Worm (Caenorhabditis elegans): ENCODE results near the gene str-171.
A peak's percentile ranks its signal among the peaks of the same experiment; 100 is the strongest.

str-171 gene

DNA sequence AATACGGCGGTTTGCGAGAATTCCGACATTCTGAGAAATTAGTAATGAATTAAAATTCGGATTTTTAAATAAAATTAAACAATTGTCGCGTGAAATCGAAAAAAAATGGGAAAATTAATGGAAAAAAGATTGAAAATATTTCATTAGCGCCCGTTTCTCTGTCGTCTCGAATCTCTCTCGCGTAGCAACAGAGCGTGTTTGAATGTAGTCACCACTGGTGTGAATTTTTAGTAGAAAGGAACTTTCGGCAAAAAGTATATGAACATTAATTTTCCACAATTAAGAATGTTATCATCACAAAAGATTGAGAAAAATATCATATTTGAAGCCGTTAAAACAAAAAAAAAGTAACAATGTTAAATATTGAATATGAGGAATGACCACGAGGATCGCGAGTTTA lies 4.4 kb upstream of the str-171 start, which contains the start of gene aipl-1 (continued):
- TF ChIP-seq skn-1 (tag; optimal IDR thresholded peaks at IDR 0.05), result peak; percentile 86
- no peak for TF ChIP-seq nhr-12 (tag; optimal IDR thresholded peaks at IDR 0.05)
- TF ChIP-seq ceh-8 (GFP tag; optimal IDR thresholded peaks at IDR 0.05), result no peak
- TF ChIP-seq lin-35 (GFP tag; optimal IDR thresholded peaks at IDR 0.05), result peak; percentile 88 to 95
- TF ChIP-seq mab-9 (GFP tag; IDR thresholded peaks at IDR 0.05), result no peak
- 0 out of 2 replicates have a peak, but pooled peaks have one; percentile 11 for TF ChIP-seq grh-1 (GFP tag; IDR thresholded peaks at IDR 0.05)
- peak; percentile 36 for TF ChIP-seq dsc-1 (tag; optimal IDR thresholded peaks at IDR 0.05)

DNA sequence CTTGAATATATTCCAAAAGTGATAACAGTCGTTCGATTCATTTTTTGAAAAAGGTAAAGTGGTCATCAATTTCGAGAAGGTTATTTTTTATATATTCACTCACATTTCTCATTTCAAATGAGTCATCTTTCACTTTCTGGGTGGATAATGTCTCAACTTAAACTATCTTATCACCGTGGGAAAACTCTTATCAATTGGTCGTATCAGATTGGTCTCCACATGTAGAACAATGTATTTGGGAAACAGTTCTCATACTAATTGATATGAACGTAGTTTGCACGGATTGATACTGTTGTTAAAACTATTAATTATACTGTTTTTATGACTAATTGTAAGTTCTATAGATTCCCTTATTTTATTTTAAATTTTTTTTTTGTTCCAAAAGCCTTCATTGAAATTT lies 1.5 kb upstream of the str-171 start:
- TF ChIP-seq efl-1 (optimal IDR thresholded peaks at IDR 0.05) (no peak), efl-1 (GFP tag; optimal IDR thresholded peaks at IDR 0.05 in 1 of 2) (no peak), elt-2 (tag; optimal IDR thresholded peaks at IDR 0.05) (peak; percentile 45), isw-1 (GFP tag; IDR thresholded peaks at IDR 0.05) (no peak), efl-3 (GFP tag; optimal IDR thresholded peaks at IDR 0.05) (no peak), aha-1 (tag; optimal IDR thresholded peaks at IDR 0.05) (no peak), lir-3 (tag; optimal IDR thresholded peaks at IDR 0.05; ENCODE audit: poor library complexity) (no peak), ces-1 (GFP tag; optimal IDR thresholded peaks at IDR 0.05) (no peak), sptf-1 (tag; optimal IDR thresholded peaks at IDR 0.05) (no peak), nhr-47 (tag; optimal IDR thresholded peaks at IDR 0.05) (no peak), elt-3 (tag; optimal IDR thresholded peaks at IDR 0.05) (peak in 1 of 6 experiments; percentile 14)

DNA sequence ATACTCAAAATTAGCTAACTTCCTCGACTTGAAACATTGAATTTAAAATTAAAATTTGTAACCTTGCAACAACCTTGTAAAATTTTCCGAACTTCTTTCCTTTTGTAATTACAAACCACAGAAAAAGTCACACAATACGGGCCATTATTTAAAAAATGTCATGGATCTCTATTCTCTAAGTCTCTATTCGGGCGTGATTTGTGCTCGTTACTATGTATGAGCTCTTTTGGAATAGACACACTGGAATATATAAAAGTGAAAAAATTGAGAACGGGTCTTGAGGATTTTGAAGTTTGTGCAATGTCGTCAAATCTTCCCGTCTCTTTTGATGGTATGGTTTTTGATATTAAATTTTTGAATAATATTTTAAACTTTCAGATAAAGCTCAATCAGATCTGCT lies 4.4 kb downstream of the str-171 start, which contains the start of gene srr-7:
srr-7 (plus strand) TSS at position 301 of the 400 bp plus-strand sequence.
- TF ChIP-seq nhr-90 (tag; optimal IDR thresholded peaks at IDR 0.05; ENCODE audit: poor library complexity) (no peak), nhr-28 (tag; optimal IDR thresholded peaks at IDR 0.05) (no peak), pax-3 (tag; optimal IDR thresholded peaks at IDR 0.05) (no peak), pqm-1 (tag; optimal IDR thresholded peaks at IDR 0.05) (no peak), isw-1 (GFP tag; IDR thresholded peaks at IDR 0.05) (no peak), fkh-10 (GFP tag; optimal IDR thresholded peaks at IDR 0.05) (no peak), ceh-88 (GFP tag; IDR thresholded peaks at IDR 0.05) (no peak), egl-13 (tag; optimal IDR thresholded peaks at IDR 0.05) (no peak), sox-4 (tag; optimal IDR thresholded peaks at IDR 0.05) (no peak), blmp-1 (tag; optimal IDR thresholded peaks at IDR 0.05) (no peak), xbp-1 (tag; optimal IDR thresholded peaks at IDR 0.05) (no peak), lin-35 (GFP tag; optimal IDR thresholded peaks at IDR 0.05) (no peak), nhr-19 (GFP tag; conservative IDR thresholded peaks at IDR 0.05) (no peak), nhr-237 (tag; optimal IDR thresholded peaks at IDR 0.05) (no peak)

DNA sequence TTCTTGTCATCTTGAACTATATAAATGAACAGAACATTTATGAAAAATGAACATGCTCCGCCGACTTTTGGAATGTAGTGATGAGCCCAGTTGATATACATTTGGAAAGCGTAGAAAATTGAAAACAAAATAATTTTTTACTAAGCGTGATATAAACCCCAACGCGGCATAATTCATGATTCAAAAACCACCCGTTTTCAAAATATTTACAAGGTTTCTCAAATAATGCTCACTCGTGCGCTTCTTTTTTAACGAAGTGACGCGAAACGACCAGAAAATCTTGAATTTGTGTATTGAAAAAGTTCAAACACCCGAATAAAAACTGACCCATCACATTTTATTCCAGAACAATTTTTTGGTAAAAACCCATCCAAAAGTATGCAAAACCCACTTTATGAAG lies 4.9 kb downstream of the str-171 start, which contains the start of gene srj-27:
srj-27 (minus strand) TSS at position 101 of the 400 bp plus-strand sequence.
- TF ChIP-seq sptf-1 (tag; optimal IDR thresholded peaks at IDR 0.05) (no peak), egl-27 (tag; optimal IDR thresholded peaks at IDR 0.05) (no peak), hpl-2 (GFP tag; optimal IDR thresholded peaks at IDR 0.05) (no peak), unc-86 (tag; optimal IDR thresholded peaks at IDR 0.05) (no peak), ets-5 (GFP tag; IDR thresholded peaks at IDR 0.05) (no peak), lin-15B (tag; optimal IDR thresholded peaks at IDR 0.05) (no peak), C34B4.2 (tag; optimal IDR thresholded peaks at IDR 0.05) (no peak), vab-15 (tag; optimal IDR thresholded peaks at IDR 0.05) (no peak), grh-1 (GFP tag; IDR thresholded peaks at IDR 0.05) (no peak), C16A3.4 (tag; optimal IDR thresholded peaks at IDR 0.05) (no peak), lin-14 (GFP tag; optimal IDR thresholded peaks at IDR 0.05) (no peak), nhr-77 (tag; optimal IDR thresholded peaks at IDR 0.05) (no peak), ama-1 (optimal IDR thresholded peaks at IDR 0.05) (no peak), fkh-4 (tag; optimal IDR thresholded peaks at IDR 0.05; ENCODE audit: borderline replicate concordance) (no peak), lin-35 (GFP tag; optimal IDR thresholded peaks at IDR 0.05) (no peak), tbx-2 (tag; optimal IDR thresholded peaks at IDR 0.05) (no peak), xbp-1 (tag; optimal IDR thresholded peaks at IDR 0.05) (no peak), fkh-10 (GFP tag; optimal IDR thresholded peaks at IDR 0.05) (no peak), skn-1 (tag; optimal IDR thresholded peaks at IDR 0.05) (no peak)

All from whole organism, L1 larva.